Worm (Caenorhabditis elegans) whole organism, young adult: ENCODE results near the gene pigs-1.

Experiments used
- B0035.1 ChIP-seq: sonication (generic microtip); optimal IDR thresholded peaks from 2 replicates; lab custom pipeline; 2016; ENCODE audit warnings: missing genetic modification characterization, mild to moderate bottlenecking, missing compliant biosample characterization, missing genotype, missing genetic modification reagents
- D2030.7 ChIP-seq: fragments of 200-800 bp; sonication (Bioruptor generic); IDR thresholded peaks from 2 replicates; pipeline ENCODE4 v1.3.6; 2022; ENCODE audit warnings: missing genetic modification reagents, missing genetic modification characterization, missing compliant biosample characterization
- F10E7.11 ChIP-seq: sonication (generic microtip); optimal IDR thresholded peaks from 2 replicates; lab custom pipeline; 2017; ENCODE audit warnings: mild to moderate bottlenecking, missing genetic modification characterization, moderate library complexity, missing compliant biosample characterization
- F33H1.4 ChIP-seq: fragments of 200-800 bp; sonication (Bioruptor generic); IDR thresholded peaks from 2 replicates; pipeline ENCODE4 v1.3.6; 2022; ENCODE audit warnings: missing genetic modification reagents, missing genetic modification characterization, missing compliant biosample characterization
- F52B5.7 ChIP-seq: sonication (generic microtip); optimal IDR thresholded peaks from 2 replicates; lab custom pipeline; 2016; ENCODE audit warnings: mild to moderate bottlenecking, missing genetic modification characterization, missing compliant biosample characterization
- F57A8.1 ChIP-seq: fragments of 200-800 bp; sonication (Bioruptor generic); optimal IDR thresholded peaks from 2 replicates; lab custom pipeline; 2018; ENCODE audit warnings: mild to moderate bottlenecking, missing genetic modification characterization, moderate library complexity, missing compliant biosample characterization
- K11D2.4 ChIP-seq: fragments of 200-800 bp; sonication (Bioruptor generic); IDR thresholded peaks from 2 replicates; pipeline ENCODE4 v1.3.6; 2022; ENCODE audit warnings: missing genetic modification reagents, missing genetic modification characterization, missing compliant biosample characterization
- K12H6.12 ChIP-seq: fragments of 200-800 bp; sonication (Bioruptor generic); optimal IDR thresholded peaks from 2 replicates; lab custom pipeline; 2018; ENCODE audit warnings: mild to moderate bottlenecking, missing genetic modification characterization, missing compliant biosample characterization
- T07F8.4 ChIP-seq: sonication (generic microtip); optimal IDR thresholded peaks from 2 replicates; lab custom pipeline; 2016; ENCODE audit warnings: mild to moderate bottlenecking, missing genetic modification characterization, moderate library complexity, missing compliant biosample characterization
- T26A5.8 ChIP-seq: sonication (generic microtip); optimal IDR thresholded peaks from 2 replicates; lab custom pipeline; 2016; ENCODE audit warnings: missing genetic modification characterization, missing compliant biosample characterization
- Y56A3A.18 ChIP-seq: fragments of 200-800 bp; sonication (Bioruptor generic); IDR thresholded peaks from 2 replicates; pipeline ENCODE4 v1.3.6; 2022; ENCODE audit warnings: missing genetic modification reagents, missing genetic modification characterization, missing compliant biosample characterization
- Y67H2A.10 ChIP-seq: fragments of 200-800 bp; sonication (Bioruptor generic); conservative IDR thresholded peaks from 2 replicates; pipeline ENCODE4 v1.3.6; 2022; ENCODE audit warnings: missing genetic modification reagents, missing genetic modification characterization, missing compliant biosample characterization
- Y79H2A.3 ChIP-seq: fragments of 200-800 bp; sonication (Bioruptor generic); conservative IDR thresholded peaks from 2 replicates; pipeline ENCODE4 v1.3.6; 2022; ENCODE audit warnings: missing genetic modification reagents, missing genetic modification characterization, missing compliant biosample characterization
- akir-1 ChIP-seq: fragments of 200-800 bp; sonication (Bioruptor generic); optimal IDR thresholded peaks from 2 replicates; lab custom pipeline; 2018; ENCODE audit warnings: mild to moderate bottlenecking, missing genetic modification characterization, moderate library complexity, missing compliant biosample characterization
- ama-1 ChIP-seq, 3 experiments: fragments of 150-350 bp in 1 of 3; sonication (generic microtip) in 2 of 3; optimal IDR thresholded peaks; 2 replicates each; lab custom pipeline; 2014 to 2018; ENCODE audit warnings: missing biosample characterization in 2 of 3, missing genetic modification characterization in 2 of 3, missing genetic modification reagents in 2 of 3
- aptf-3 ChIP-seq: fragments of 200-800 bp; sonication (Bioruptor generic); IDR thresholded peaks from 2 replicates; pipeline ENCODE4 v1.3.6; 2022; ENCODE audit warnings: missing genetic modification characterization, missing compliant biosample characterization
- atf-7 ChIP-seq: sonication (generic microtip); optimal IDR thresholded peaks from 2 replicates; lab custom pipeline; 2017; ENCODE audit warnings: mild to moderate bottlenecking, missing genetic modification characterization, missing compliant biosample characterization
- attf-3 ChIP-seq: fragments of 200-800 bp; sonication (Bioruptor generic); conservative IDR thresholded peaks from 2 replicates; pipeline ENCODE4 v1.3.6; 2022; ENCODE audit warnings: missing genetic modification reagents, missing genetic modification characterization, missing compliant biosample characterization
- attf-5 ChIP-seq: fragments of 200-800 bp; sonication (Bioruptor generic); optimal IDR thresholded peaks from 2 replicates; lab custom pipeline; 2018; ENCODE audit warnings: mild to moderate bottlenecking, missing genetic modification characterization, missing compliant biosample characterization
- attf-6 ChIP-seq: fragments of 200-800 bp; sonication (Bioruptor generic); IDR thresholded peaks from 2 replicates; pipeline ENCODE4 v1.3.6; 2022; ENCODE audit warnings: missing genetic modification reagents, missing genetic modification characterization, missing compliant biosample characterization
- bed-2 ChIP-seq: fragments of 200-800 bp; sonication (Bioruptor generic); IDR thresholded peaks from 2 replicates; pipeline ENCODE4 v1.3.6; 2022; ENCODE audit warnings: missing genetic modification reagents, missing genetic modification characterization, missing compliant biosample characterization
- ccch-3 ChIP-seq: fragments of 200-800 bp; sonication (Bioruptor generic); optimal IDR thresholded peaks from 2 replicates; lab custom pipeline; 2018; ENCODE audit warnings: mild to moderate bottlenecking, missing genetic modification characterization, missing compliant biosample characterization
- cebp-1 ChIP-seq, 2 experiments: fragments of 200-800 bp in 1 of 2; sonication (Bioruptor generic) in 1 of 2; sonication (generic microtip) in 1 of 2; IDR thresholded peaks in 1 of 2; optimal IDR thresholded peaks in 1 of 2; 2 replicates each; pipeline versions ENCODE4 v1.3.6 to Lab custom; 2017 to 2022; ENCODE audit warnings: missing compliant biosample characterization in 2 of 2, missing genetic modification characterization in 2 of 2, mild to moderate bottlenecking in 1 of 2, missing genetic modification reagents in 1 of 2, moderate library complexity in 1 of 2
- die-1 ChIP-seq: sonication (generic microtip); optimal IDR thresholded peaks from 2 replicates; lab custom pipeline; 2016; ENCODE audit warnings: missing genotype, mild to moderate bottlenecking, missing genetic modification characterization, missing compliant biosample characterization
- dpl-1 ChIP-seq: fragments of 150-350 bp; optimal IDR thresholded peaks from 2 replicates; lab custom pipeline; 2014; ENCODE audit warnings: missing biosample characterization, missing genetic modification reagents, missing genetic modification characterization
- efl-1 ChIP-seq: fragments of 150-350 bp; optimal IDR thresholded peaks from 2 replicates; lab custom pipeline; 2014; ENCODE audit warnings: missing biosample characterization, missing genetic modification reagents, missing genetic modification characterization
- egl-44 ChIP-seq: fragments of 200-800 bp; sonication (Bioruptor generic); IDR thresholded peaks from 2 replicates; pipeline ENCODE4 v1.3.6; 2022; ENCODE audit warnings: missing genetic modification reagents, missing genetic modification characterization, missing compliant biosample characterization
- hmg-1.2 ChIP-seq: fragments of 200-800 bp; sonication (Bioruptor generic); IDR thresholded peaks from 2 replicates; pipeline ENCODE4 v1.3.6; 2022; ENCODE audit warnings: missing genetic modification reagents, missing genetic modification characterization, missing compliant biosample characterization
- hmg-20 ChIP-seq: fragments of 200-800 bp; sonication (Bioruptor generic); IDR thresholded peaks from 2 replicates; pipeline ENCODE4 v1.3.6; 2022; ENCODE audit warnings: missing genetic modification reagents, missing genetic modification characterization, missing compliant biosample characterization
- lag-1 ChIP-seq: fragments of 200-800 bp; sonication (Bioruptor generic); IDR thresholded peaks from 2 replicates; pipeline ENCODE4 v1.3.6; 2022; ENCODE audit warnings: missing genetic modification reagents, missing genetic modification characterization, missing compliant biosample characterization
- let-607 ChIP-seq, 2 experiments: fragments of 200-800 bp in 1 of 2; sonication (Bioruptor generic) in 1 of 2; sonication (generic microtip) in 1 of 2; optimal IDR thresholded peaks; 2 replicates each; lab custom pipeline; 2016 to 2018; ENCODE audit warnings: mild to moderate bottlenecking in 2 of 2, missing compliant biosample characterization in 2 of 2, missing genetic modification characterization in 2 of 2, moderate library complexity in 2 of 2, missing genotype in 1 of 2
- lin-26 ChIP-seq: fragments of 200-800 bp; sonication (Bioruptor generic); IDR thresholded peaks from 2 replicates; pipeline ENCODE4 v1.3.6; 2022; ENCODE audit warnings: missing genetic modification reagents, missing genetic modification characterization, missing compliant biosample characterization
- lin-35 ChIP-seq, 3 experiments: fragments of 150-350 bp in 2 of 3; sonication (generic microtip) in 1 of 3; optimal IDR thresholded peaks; 2 replicates each; lab custom pipeline; 2014 to 2018; ENCODE audit warnings: missing biosample characterization in 3 of 3, missing genetic modification characterization in 3 of 3, missing genetic modification reagents in 3 of 3
- lin-40 ChIP-seq: sonication (generic microtip); optimal IDR thresholded peaks from 2 replicates; lab custom pipeline; 2016; ENCODE audit warnings: missing genetic modification characterization, mild to moderate bottlenecking, missing compliant biosample characterization, missing genotype, missing genetic modification reagents
- lsy-27 ChIP-seq: sonication (generic microtip); optimal IDR thresholded peaks from 2 replicates; lab custom pipeline; 2017; ENCODE audit warnings: missing genetic modification characterization, mild to moderate bottlenecking, missing compliant biosample characterization, antibody characterized with exemption, missing genotype, borderline replicate concordance; ENCODE audit not compliant: insufficient read depth
- madf-6 ChIP-seq: fragments of 200-800 bp; sonication (Bioruptor generic); IDR thresholded peaks from 2 replicates; pipeline ENCODE4 v1.3.6; 2022; ENCODE audit warnings: missing genetic modification reagents, missing genetic modification characterization, missing compliant biosample characterization
- mcd-1 ChIP-seq: fragments of 200-800 bp; sonication (Bioruptor generic); IDR thresholded peaks from 2 replicates; pipeline ENCODE4 v1.3.6; 2022; ENCODE audit warnings: missing genetic modification reagents, missing genetic modification characterization, missing compliant biosample characterization
- mxl-1 ChIP-seq: sonication (generic microtip); optimal IDR thresholded peaks from 2 replicates; lab custom pipeline; 2016; ENCODE audit warnings: missing genetic modification characterization, missing compliant biosample characterization
- nhr-27 ChIP-seq: fragments of 200-800 bp; sonication (Bioruptor generic); optimal IDR thresholded peaks from 2 replicates; lab custom pipeline; 2018; ENCODE audit warnings: mild to moderate bottlenecking, missing genetic modification characterization, moderate library complexity, missing compliant biosample characterization
- nhr-80 ChIP-seq: sonication (generic microtip); optimal IDR thresholded peaks from 2 replicates; lab custom pipeline; 2016; ENCODE audit warnings: missing genetic modification characterization, missing compliant biosample characterization
- nhr-90 ChIP-seq: sonication (generic microtip); optimal IDR thresholded peaks from 2 replicates; lab custom pipeline; 2016; ENCODE audit warnings: missing genotype, mild to moderate bottlenecking, missing genetic modification characterization, missing compliant biosample characterization
- pbrm-1 ChIP-seq: fragments of 200-800 bp; sonication (Bioruptor generic); IDR thresholded peaks from 2 replicates; pipeline ENCODE4 v1.3.6; 2022; ENCODE audit warnings: missing genetic modification reagents, missing genetic modification characterization, missing compliant biosample characterization
- sdz-38 ChIP-seq: sonication (generic microtip); optimal IDR thresholded peaks from 2 replicates; lab custom pipeline; 2016; ENCODE audit warnings: missing genotype, missing genetic modification characterization, missing compliant biosample characterization
- snpc-1.3 ChIP-seq: sonication (generic microtip); optimal IDR thresholded peaks from 2 replicates; lab custom pipeline; 2017; ENCODE audit warnings: missing genetic modification characterization, mild to moderate bottlenecking, missing compliant biosample characterization, antibody characterized with exemption, moderate library complexity, missing genotype, missing genetic modification reagents; ENCODE audit not compliant: insufficient read depth
- tbp1 ChIP-seq: fragments of 200-800 bp; sonication (Bioruptor generic); optimal IDR thresholded peaks from 2 replicates; lab custom pipeline; 2018; ENCODE audit warnings: mild to moderate bottlenecking, missing genetic modification characterization, missing compliant biosample characterization
- unc-62 ChIP-seq: fragments of 150-350 bp; optimal IDR thresholded peaks from 2 replicates; lab custom pipeline; 2014; ENCODE audit warnings: missing biosample characterization, missing genetic modification reagents, missing genetic modification characterization
- xnd-1 ChIP-seq: sonication (generic microtip); optimal IDR thresholded peaks from 2 replicates; lab custom pipeline; 2016; ENCODE audit warnings: missing genotype, missing genetic modification reagents, missing genetic modification characterization, missing compliant biosample characterization
- ztf-3 ChIP-seq: fragments of 200-800 bp; sonication (Bioruptor generic); optimal IDR thresholded peaks from 2 replicates; lab custom pipeline; 2018; ENCODE audit warnings: mild to moderate bottlenecking, missing genetic modification characterization, missing compliant biosample characterization

pigs-1 gene

DNA sequence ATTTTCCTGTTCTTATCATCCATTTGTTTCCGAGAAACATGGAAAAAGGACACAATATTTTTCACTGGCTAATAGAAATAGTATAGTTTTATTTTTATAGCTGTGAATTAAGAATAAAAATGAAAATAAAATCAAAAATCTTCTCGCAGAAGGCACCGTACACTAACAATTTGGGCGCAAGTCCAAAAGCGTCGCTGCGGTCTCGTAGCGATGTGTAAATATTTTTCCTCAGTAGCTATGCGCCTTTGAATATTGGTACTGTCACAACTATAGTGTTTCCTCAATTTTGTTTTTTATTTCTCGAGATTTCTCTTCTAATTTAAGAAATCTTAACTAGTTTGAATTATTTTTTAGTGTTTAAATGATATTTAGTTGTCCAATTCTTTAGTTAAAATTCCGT, 8.2 kb upstream of the pigs-1 start (continued):
- no peak for TF ChIP-seq lin-40 (tag; lab: Kevin White, UChicago)
- TF ChIP-seq K12H6.12 (tag; lab: Kevin White, UChicago) = no peak
- TF ChIP-seq F33H1.4 (GFP tag; lab: Robert Waterston, UW) = peak; percentile 90
- no peak for TF ChIP-seq bed-2 (GFP tag; lab: Robert Waterston, UW)
- no peak for TF ChIP-seq die-1 (tag; lab: Kevin White, UChicago)
- TF ChIP-seq Y56A3A.18 (GFP tag; lab: Robert Waterston, UW) = no peak
- TF ChIP-seq hmg-1.2 = no peak
- no peak for TF ChIP-seq nhr-27 (tag; lab: Kevin White, UChicago)
- no peak for TF ChIP-seq F10E7.11
- TF ChIP-seq attf-5 = no peak
- no peak for TF ChIP-seq sdz-38 (tag; lab: Kevin White, UChicago)
- TF ChIP-seq F52B5.7 (tag; lab: Kevin White, UChicago) = no peak
- no peak for TF ChIP-seq attf-3 (GFP tag; lab: Robert Waterston, UW)
- TF ChIP-seq mcd-1 = no peak
- no peak for TF ChIP-seq ztf-3 (GFP tag; lab: Kevin White, UChicago)
- TF ChIP-seq ccch-3 (GFP tag; lab: Kevin White, UChicago) = no peak
- TF ChIP-seq B0035.1 (tag; lab: Kevin White, UChicago) = no peak
- peak; percentile 51 for TF ChIP-seq D2030.7 (GFP tag; lab: Robert Waterston, UW)
- TF ChIP-seq T07F8.4 = no peak
- no peak for TF ChIP-seq nhr-90 (tag; lab: Kevin White, UChicago)
- no peak for TF ChIP-seq Y79H2A.3
- no peak for TF ChIP-seq lsy-27 (tag; lab: Kevin White, UChicago)
- TF ChIP-seq attf-6 (GFP tag; lab: Robert Waterston, UW) = no peak
- no peak for TF ChIP-seq K11D2.4 (GFP tag; lab: Robert Waterston, UW)
- TF ChIP-seq T26A5.8 = no peak
- TF ChIP-seq snpc-1.3 (tag; lab: Kevin White, UChicago) = peak; percentile 6
- TF ChIP-seq F57A8.1 (GFP tag; lab: Kevin White, UChicago) = no peak
- no peak for TF ChIP-seq lin-35 (GFP tag; optimal IDR thresholded peaks at IDR 0.05; lab: Kevin White, UChicago)
- no peak for TF ChIP-seq egl-44 (GFP tag; lab: Robert Waterston, UW)
- no peak for TF ChIP-seq lin-26 (GFP tag; lab: Robert Waterston, UW)
- peak; percentile 42; the same call in 1 of the 2 replicates for TF ChIP-seq pbrm-1
- TF ChIP-seq ama-1 (optimal IDR thresholded peaks at IDR 0.05; lab: Kevin White, UChicago) = no peak
- no peak for TF ChIP-seq ama-1 (GFP tag; optimal IDR thresholded peaks at IDR 0.05; lab: Kevin White, UChicago)
- no peak for TF ChIP-seq unc-62 (GFP tag; lab: Kevin White, UChicago)
- peak; percentile 90 for TF ChIP-seq madf-6
- TF ChIP-seq hmg-20 (GFP tag; lab: Robert Waterston, UW) = no peak
- TF ChIP-seq tbp1 (GFP tag; lab: Kevin White, UChicago) = no peak
- TF ChIP-seq mxl-1 (tag; lab: Kevin White, UChicago) = no peak
- TF ChIP-seq let-607 (tag; optimal IDR thresholded peaks at IDR 0.05; lab: Kevin White, UChicago) = no peak
- TF ChIP-seq atf-7 (tag; lab: Kevin White, UChicago) = no peak
- no peak for TF ChIP-seq lag-1
- no peak for TF ChIP-seq efl-1 (GFP tag; lab: Kevin White, UChicago)
- no peak for TF ChIP-seq Y67H2A.10
- TF ChIP-seq dpl-1 (GFP tag; lab: Kevin White, UChicago) = no peak
- TF ChIP-seq xnd-1 (tag; lab: Kevin White, UChicago) = peak; percentile 80
- no peak for TF ChIP-seq nhr-80
- no peak for TF ChIP-seq aptf-3 (GFP tag; lab: Robert Waterston, UW)
- TF ChIP-seq akir-1 = no peak
- no peak for TF ChIP-seq cebp-1 (GFP tag; IDR thresholded peaks at IDR 0.05; lab: Robert Waterston, UW)
- no peak for TF ChIP-seq cebp-1 (tag; optimal IDR thresholded peaks at IDR 0.05; lab: Kevin White, UChicago)
